Worm (Caenorhabditis elegans) whole organism, mixed stage, embryonic: Measurements from ENCODE around the gene npr-32.

Experiments
- nhr-28 ChIP-seq: fragments of 150-350 bp; optimal IDR thresholded peaks from 2 replicates; lab custom pipeline; 2014; ENCODE audit warnings: missing biosample characterization, missing genetic modification characterization
- nhr-76 ChIP-seq: sonication (generic microtip); optimal IDR thresholded peaks from 2 replicates; lab custom pipeline; 2017; ENCODE audit warnings: missing biosample characterization, missing genetic modification characterization
- ztf-11 ChIP-seq: fragments of 150-350 bp; optimal IDR thresholded peaks from 2 replicates; lab custom pipeline; 2014; ENCODE audit warnings: missing biosample characterization, missing genetic modification characterization

DNA sequence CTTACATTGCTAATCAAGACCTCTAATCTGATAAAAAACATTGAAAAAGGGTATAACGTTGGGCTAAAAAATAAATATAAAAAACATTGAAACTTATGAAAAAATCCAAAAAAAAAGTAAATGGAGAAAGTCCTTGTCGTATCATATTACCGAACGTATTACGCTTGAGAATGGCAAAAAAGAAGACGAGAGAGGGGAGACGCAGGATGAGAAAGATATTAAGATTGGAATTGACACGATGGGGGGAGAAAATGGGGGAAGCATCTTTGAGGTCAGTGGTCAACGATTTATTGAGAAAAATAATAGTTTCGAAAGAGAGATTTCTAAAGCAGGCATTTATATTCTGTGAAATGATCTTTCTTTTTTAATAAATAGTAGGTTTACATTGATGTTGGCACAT, 21.5 kb downstream of the npr-32 start:
- TF ChIP-seq ztf-11 (tag; lab: Kevin White, UChicago) (no peak), nhr-76 (tag; lab: Kevin White, UChicago) (no peak), nhr-28 (tag; lab: Kevin White, UChicago) (no peak)
